Worm (Caenorhabditis elegans) whole organism, mixed stage, embryonic: ENCODE data around the gene gck-4.

Experiments
- ces-1 ChIP-seq: fragments of 150-350 bp; optimal IDR thresholded peaks from 2 replicates; lab custom pipeline; 2014; ENCODE audit warnings: missing biosample characterization, missing genetic modification reagents, missing genetic modification characterization
- elt-3 ChIP-seq: fragments of 150-350 bp; optimal IDR thresholded peaks from 2 replicates; lab custom pipeline; 2014; ENCODE audit warnings: missing biosample characterization, missing genetic modification characterization
- nhr-237 ChIP-seq: fragments of 150-350 bp; optimal IDR thresholded peaks from 2 replicates; lab custom pipeline; 2014; ENCODE audit warnings: missing biosample characterization, missing genetic modification characterization
- nhr-28 ChIP-seq: fragments of 150-350 bp; optimal IDR thresholded peaks from 2 replicates; lab custom pipeline; 2014; ENCODE audit warnings: missing biosample characterization, missing genetic modification characterization
- tbx-8 ChIP-seq: fragments of 200-800 bp; sonication (Bioruptor generic); optimal IDR thresholded peaks from 2 replicates; lab custom pipeline; 2018; ENCODE audit warnings: mild to moderate bottlenecking, missing genetic modification characterization, moderate library complexity, missing compliant biosample characterization
- unc-62 ChIP-seq: fragments of 150-350 bp; optimal IDR thresholded peaks from 2 replicates; lab custom pipeline; 2014; ENCODE audit warnings: missing biosample characterization, missing genetic modification reagents, missing genetic modification characterization

DNA sequence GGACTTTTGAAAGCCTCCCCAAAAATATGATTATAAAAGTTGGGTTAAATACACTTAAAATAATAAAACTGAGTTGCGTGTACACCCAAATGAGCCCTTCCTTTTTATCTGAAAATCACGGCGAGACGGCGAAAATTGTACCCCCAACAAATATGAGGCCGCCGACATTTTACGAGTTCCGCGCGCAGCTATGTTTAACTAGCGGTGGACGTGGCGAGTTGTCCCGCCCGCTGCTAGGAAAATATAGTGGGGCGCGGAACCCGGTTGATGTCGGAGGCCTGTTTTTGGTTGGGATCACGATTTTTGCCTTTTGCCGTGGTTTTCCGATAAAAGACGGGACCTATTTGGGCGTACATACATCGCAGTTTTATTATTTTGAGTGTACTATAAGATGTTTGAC is 44.0 kb upstream of the gck-4 start:
- no peak for TF ChIP-seq ces-1
- TF ChIP-seq elt-3 (tag; lab: Kevin White, UChicago) = no peak
- no peak for TF ChIP-seq tbx-8 (GFP tag; lab: Kevin White, UChicago)
- no peak for TF ChIP-seq nhr-28 (tag; lab: Kevin White, UChicago)
- TF ChIP-seq unc-62 (GFP tag; lab: Kevin White, UChicago) = no peak
- no peak for TF ChIP-seq nhr-237 (tag; lab: Kevin White, UChicago)
